Fruit fly (Drosophila melanogaster) whole organism, embryonic: Measurements from ENCODE around the gene mthl9.

Experiments used
- Bgb ChIP-seq: fragments of 200-800 bp; sonication (Bioruptor generic); IDR thresholded peaks from 2 replicates; pipeline ENCODE4 v1.3.6; 2022; ENCODE audit warnings: missing biosample characterization, missing genetic modification characterization; ENCODE audit not compliant: partially characterized antibody
- Blimp-1 ChIP-seq: fragments of 200-800 bp; sonication (Bioruptor generic); optimal IDR thresholded peaks from 3 replicates; lab custom pipeline; 2018; ENCODE audit warnings: missing biosample characterization, missing genetic modification characterization, mild to moderate bottlenecking, moderate library complexity, missing genetic modification reagents
- CG10366 ChIP-seq: fragments of 200-800 bp; sonication (Bioruptor generic); IDR thresholded peaks from 2 replicates; pipeline ENCODE4 v1.3.6; 2022; ENCODE audit warnings: missing biosample characterization, missing genetic modification characterization
- CG10654 ChIP-seq: fragments of 200-800 bp; sonication (Bioruptor generic); optimal IDR thresholded peaks from 2 replicates; lab custom pipeline; 2016; ENCODE audit warnings: missing biosample characterization, missing genetic modification characterization
- CG11723 ChIP-seq: fragments of 200-800 bp; sonication (Bioruptor generic); optimal IDR thresholded peaks from 2 replicates; lab custom pipeline; 2017; ENCODE audit warnings: missing biosample characterization, mild to moderate bottlenecking, missing genetic modification characterization
- CG14710 ChIP-seq: fragments of 200-800 bp; sonication (Bioruptor generic); optimal IDR thresholded peaks from 3 replicates; lab custom pipeline; 2019; ENCODE audit warnings: missing biosample characterization, mild to moderate bottlenecking, missing genetic modification characterization, moderate library complexity
- CG15011 ChIP-seq: fragments of 200-800 bp; sonication (Bioruptor generic); optimal IDR thresholded peaks from 3 replicates; lab custom pipeline; 2018; ENCODE audit warnings: missing biosample characterization, mild to moderate bottlenecking, missing genetic modification characterization
- CG15479 ChIP-seq: fragments of 200-800 bp; sonication (Bioruptor generic); optimal IDR thresholded peaks from 3 replicates; lab custom pipeline; 2019; ENCODE audit warnings: missing biosample characterization, mild to moderate bottlenecking, missing genetic modification characterization, moderate library complexity
- CG16815 ChIP-seq: fragments of 200-800 bp; sonication (Bioruptor generic); optimal IDR thresholded peaks from 3 replicates; lab custom pipeline; 2017; ENCODE audit warnings: missing biosample characterization, mild to moderate bottlenecking, missing genetic modification characterization
- CG17829 ChIP-seq: fragments of 200-800 bp; optimal IDR thresholded peaks from 2 replicates; lab custom pipeline; 2019; ENCODE audit warnings: missing biosample characterization, mild to moderate bottlenecking, missing genetic modification characterization, moderate library complexity
- CG2202 ChIP-seq: fragments of 200-800 bp; sonication (Bioruptor generic); optimal IDR thresholded peaks from 2 replicates; lab custom pipeline; 2018; ENCODE audit warnings: missing biosample characterization, mild to moderate bottlenecking, missing genetic modification characterization
- CG3163 ChIP-seq: fragments of 200-800 bp; sonication (Bioruptor generic); optimal IDR thresholded peaks from 3 replicates; lab custom pipeline; 2016; ENCODE audit warnings: missing biosample characterization, missing genetic modification characterization
- CG32532 ChIP-seq: fragments of 200-800 bp; sonication (Bioruptor generic); IDR thresholded peaks from 2 replicates; pipeline ENCODE4 v1.3.6; 2022; ENCODE audit warnings: missing biosample characterization, missing genetic modification characterization
- CG3838 ChIP-seq: fragments of 200-800 bp; sonication (Bioruptor generic); optimal IDR thresholded peaks from 3 replicates; lab custom pipeline; 2016; ENCODE audit warnings: missing biosample characterization, missing genetic modification characterization
- CG3995 ChIP-seq: fragments of 200-800 bp; sonication (Bioruptor generic); optimal IDR thresholded peaks from 3 replicates; lab custom pipeline; 2016; ENCODE audit warnings: missing biosample characterization, missing genetic modification characterization
- CG4820 ChIP-seq: fragments of 200-800 bp; sonication (Bioruptor generic); optimal IDR thresholded peaks from 3 replicates; lab custom pipeline; 2016; ENCODE audit warnings: missing biosample characterization, missing genetic modification characterization
- CG6683 ChIP-seq: fragments of 200-800 bp; sonication (Bioruptor generic); optimal IDR thresholded peaks from 2 replicates; lab custom pipeline; 2017; ENCODE audit warnings: missing biosample characterization, mild to moderate bottlenecking, missing genetic modification characterization, missing genetic modification reagents
- CG6813 ChIP-seq: fragments of 200-800 bp; sonication (Bioruptor generic); optimal IDR thresholded peaks from 2 replicates; lab custom pipeline; 2017; ENCODE audit warnings: missing biosample characterization, missing genetic modification characterization, mild to moderate bottlenecking, moderate library complexity, missing genetic modification reagents
- CG7357 ChIP-seq: fragments of 200-800 bp; sonication (Bioruptor generic); IDR thresholded peaks from 3 replicates; pipeline ENCODE4 v1.3.6; 2022; ENCODE audit warnings: missing biosample characterization, missing genetic modification characterization
- D19A ChIP-seq: fragments of 200-800 bp; optimal IDR thresholded peaks from 3 replicates; lab custom pipeline; 2019; ENCODE audit warnings: missing biosample characterization, mild to moderate bottlenecking, missing genetic modification characterization, moderate library complexity
- Deaf1 ChIP-seq: fragments of 200-800 bp; optimal IDR thresholded peaks from 3 replicates; lab custom pipeline; 2019; ENCODE audit warnings: missing biosample characterization, mild to moderate bottlenecking, missing genetic modification characterization, moderate library complexity
- Ets97D ChIP-seq: fragments of 200-800 bp; sonication (Bioruptor generic); optimal IDR thresholded peaks from 3 replicates; lab custom pipeline; 2016; ENCODE audit warnings: missing biosample characterization, missing genetic modification characterization
- Hr78 ChIP-seq, 2 experiments: fragments of 200-800 bp in 1 of 2; fragments of >200 bp in 1 of 2; sonication (Bioruptor generic) in 1 of 2; optimal IDR thresholded peaks; 2 replicates each; lab custom pipeline; 2017 to 2019; ENCODE audit warnings: missing biosample characterization in 2 of 2, missing genetic modification characterization in 2 of 2, mild to moderate bottlenecking in 1 of 2, moderate library complexity in 1 of 2
- Max ChIP-seq: fragments of 200-800 bp; sonication (Bioruptor generic); optimal IDR thresholded peaks from 2 replicates; lab custom pipeline; 2016; ENCODE audit warnings: missing biosample characterization, mild to moderate bottlenecking, missing genetic modification characterization
- Mes4 ChIP-seq: fragments of 200-800 bp; sonication (Bioruptor generic); optimal IDR thresholded peaks from 2 replicates; lab custom pipeline; 2016; ENCODE audit warnings: missing biosample characterization, missing genetic modification characterization
- Nf-YB ChIP-seq: fragments of 200-800 bp; sonication (Bioruptor generic); optimal IDR thresholded peaks from 3 replicates; lab custom pipeline; 2019; ENCODE audit warnings: missing biosample characterization, mild to moderate bottlenecking, missing genetic modification characterization, moderate library complexity
- Opbp ChIP-seq: fragments of 200-800 bp; sonication (Bioruptor generic); IDR thresholded peaks from 3 replicates; pipeline ENCODE4 v1.3.6; 2022; ENCODE audit warnings: missing biosample characterization, missing genetic modification characterization; ENCODE audit not compliant: partially characterized antibody
- Pdp1 ChIP-seq, 2 experiments: fragments of 200-800 bp; sonication (Bioruptor generic); optimal IDR thresholded peaks; 3 replicates each; lab custom pipeline; 2016; ENCODE audit warnings: missing biosample characterization in 2 of 2, missing genetic modification characterization in 2 of 2, mild to moderate bottlenecking in 1 of 2, moderate library complexity in 1 of 2
- ato ChIP-seq: fragments of 200-800 bp; sonication (Bioruptor generic); IDR thresholded peaks from 2 replicates; pipeline ENCODE4 v1.3.6; 2022; ENCODE audit warnings: missing biosample characterization, missing genetic modification characterization; ENCODE audit not compliant: partially characterized antibody
- bbx ChIP-seq: fragments of 200-800 bp; sonication (Bioruptor generic); IDR thresholded peaks from 2 replicates; pipeline ENCODE4 v1.3.6; 2022; ENCODE audit warnings: missing biosample characterization, missing genetic modification characterization; ENCODE audit not compliant: partially characterized antibody
- bigmax ChIP-seq: fragments of 200-800 bp; sonication (Bioruptor generic); optimal IDR thresholded peaks from 2 replicates; lab custom pipeline; 2018; ENCODE audit warnings: missing biosample characterization, mild to moderate bottlenecking, missing genetic modification characterization
- cato ChIP-seq: fragments of 200-800 bp; sonication (Bioruptor generic); optimal IDR thresholded peaks from 2 replicates; lab custom pipeline; 2016; ENCODE audit warnings: missing biosample characterization, missing genetic modification characterization, borderline replicate concordance
- chm ChIP-seq: fragments of 200-800 bp; sonication (Bioruptor generic); IDR thresholded peaks from 2 replicates; pipeline ENCODE4 v1.3.6; 2022; ENCODE audit warnings: missing biosample characterization, missing genetic modification characterization
- chn ChIP-seq: fragments of 200-800 bp; sonication (Bioruptor generic); optimal IDR thresholded peaks from 2 replicates; lab custom pipeline; 2016; ENCODE audit warnings: missing biosample characterization, missing genetic modification characterization
- dan ChIP-seq: fragments of 200-800 bp; sonication (Bioruptor generic); IDR thresholded peaks from 2 replicates; pipeline ENCODE4 v1.3.6; 2022; ENCODE audit warnings: missing biosample characterization, missing genetic modification characterization
- dysf ChIP-seq: fragments of 200-800 bp; sonication (Bioruptor generic); IDR thresholded peaks from 3 replicates; pipeline ENCODE4 v1.3.6; 2022; ENCODE audit warnings: missing biosample characterization, missing genetic modification characterization
- ftz-f1 ChIP-seq: fragments of 200-800 bp; sonication (Bioruptor generic); optimal IDR thresholded peaks from 2 replicates; lab custom pipeline; 2016; ENCODE audit warnings: missing biosample characterization, missing genetic modification characterization
- gcm ChIP-seq: fragments of 200-800 bp; sonication (Bioruptor generic); optimal IDR thresholded peaks from 2 replicates; lab custom pipeline; 2019; ENCODE audit warnings: missing biosample characterization, mild to moderate bottlenecking, missing genetic modification characterization, moderate library complexity
- hth ChIP-seq: fragments of >200 bp; optimal IDR thresholded peaks from 2 replicates; lab custom pipeline; 2017; ENCODE audit warnings: inconsistent platforms
- ind ChIP-seq: fragments of 200-800 bp; sonication (Bioruptor generic); optimal IDR thresholded peaks from 3 replicates; lab custom pipeline; 2016; ENCODE audit warnings: missing biosample characterization, missing genetic modification characterization
- kni ChIP-seq: fragments of 200-800 bp; sonication (Bioruptor generic); optimal IDR thresholded peaks from 3 replicates; lab custom pipeline; 2017; ENCODE audit warnings: mild to moderate bottlenecking, missing biosample characterization, missing genetic modification reagents, missing genetic modification characterization
- nerfin-1 ChIP-seq: fragments of 200-800 bp; sonication (Bioruptor generic); optimal IDR thresholded peaks from 3 replicates; lab custom pipeline; 2019; ENCODE audit warnings: missing biosample characterization, mild to moderate bottlenecking, missing genetic modification characterization, moderate library complexity
- ro ChIP-seq: fragments of 200-800 bp; sonication (Bioruptor generic); IDR thresholded peaks from 2 replicates; pipeline ENCODE4 v1.3.6; 2022; ENCODE audit warnings: missing biosample characterization, missing genetic modification characterization
- sna ChIP-seq: fragments of 200-800 bp; sonication (Bioruptor generic); IDR thresholded peaks from 2 replicates; pipeline ENCODE4 v1.3.6; 2022; ENCODE audit warnings: missing biosample characterization, missing genetic modification characterization; ENCODE audit not compliant: partially characterized antibody
- sqz ChIP-seq: fragments of 200-800 bp; sonication (Bioruptor generic); optimal IDR thresholded peaks from 3 replicates; lab custom pipeline; 2018; ENCODE audit warnings: missing biosample characterization, mild to moderate bottlenecking, missing genetic modification characterization
- sug ChIP-seq: fragments of 200-800 bp; optimal IDR thresholded peaks from 2 replicates; lab custom pipeline; 2019; ENCODE audit warnings: missing biosample characterization, mild to moderate bottlenecking, missing genetic modification characterization, moderate library complexity
- tgo ChIP-seq: fragments of 200-800 bp; sonication (Bioruptor generic); IDR thresholded peaks from 3 replicates; pipeline ENCODE4 v1.3.6; 2022; ENCODE audit warnings: missing biosample characterization, missing genetic modification characterization
- trh ChIP-seq: fragments of 200-800 bp; sonication (Bioruptor generic); optimal IDR thresholded peaks from 2 replicates; lab custom pipeline; 2016; ENCODE audit warnings: missing biosample characterization, missing genetic modification characterization
- vnd ChIP-seq: fragments of 200-800 bp; sonication (Bioruptor generic); IDR thresholded peaks from 3 replicates; pipeline ENCODE4 v1.3.6; 2022; ENCODE audit warnings: missing biosample characterization, missing genetic modification characterization; ENCODE audit not compliant: partially characterized antibody
- wdn ChIP-seq: fragments of 200-800 bp; sonication (Bioruptor generic); IDR thresholded peaks from 2 replicates; pipeline ENCODE4 v1.3.6; 2022; ENCODE audit warnings: missing biosample characterization, missing genetic modification characterization

mthl9 gene

dm6 chr3L:291583-292145 is 40.4 kb downstream of the mthl9 start:
- TF ChIP-seq CG11723 (GFP tag; lab: Kevin White, UChicago) (no peak), dan (GFP tag; lab: Robert Waterston, UW) (no peak), CG15011 (GFP tag; lab: Kevin White, UChicago) (no peak), Hr78 (GFP tag; optimal IDR thresholded peaks at IDR 0.05; lab: Kevin White, UChicago) (peak in 1 of 2 experiments; percentile 100), D19A (tag; lab: Kevin White, UChicago) (no peak), CG4820 (GFP tag; lab: Kevin White, UChicago) (no peak), ro (GFP tag; lab: Robert Waterston, UW) (no peak), ato (no peak), bbx (GFP tag; lab: Robert Waterston, UW) (0 out of 2 replicates have a peak, but pooled peaks have one; percentile 16), CG2202 (no peak), vnd (GFP tag; lab: Robert Waterston, UW) (no peak), CG10654 (GFP tag; lab: Kevin White, UChicago) (no peak), cato (no peak), Bgb (no peak), tgo (no peak), CG32532 (no peak), nerfin-1 (tag; lab: Kevin White, UChicago) (no peak), Mes4 (no peak), sna (no peak), CG17829 (tag; lab: Kevin White, UChicago) (no peak), CG6683 (no peak), bigmax (GFP tag; lab: Kevin White, UChicago) (no peak), Opbp (GFP tag; lab: Robert Waterston, UW) (no peak), Deaf1 (tag; lab: Kevin White, UChicago) (peak; percentile 53), kni (no peak), Ets97D (no peak), CG10366 (GFP tag; lab: Robert Waterston, UW) (no peak), Pdp1 (GFP tag; optimal IDR thresholded peaks at IDR 0.05; lab: Kevin White, UChicago) (peak in 1 of 2 experiments; percentile 100), ind (GFP tag; lab: Kevin White, UChicago) (no peak), CG16815 (GFP tag; lab: Kevin White, UChicago) (no peak), Max (GFP tag; lab: Kevin White, UChicago) (no peak), gcm (GFP tag; lab: Kevin White, UChicago) (no peak), CG7357 (GFP tag; lab: Robert Waterston, UW) (no peak), Nf-YB (GFP tag; lab: Kevin White, UChicago) (no peak), CG15479 (GFP tag; lab: Kevin White, UChicago) (peak; percentile 72), chn (GFP tag; lab: Kevin White, UChicago) (no peak), CG14710 (no peak), chm (GFP tag; lab: Robert Waterston, UW) (no peak), CG3838 (GFP tag; lab: Kevin White, UChicago) (no peak), sqz (GFP tag; lab: Kevin White, UChicago) (no peak), Blimp-1 (no peak), ftz-f1 (GFP tag; lab: Kevin White, UChicago) (no peak), CG3995 (GFP tag; lab: Kevin White, UChicago) (no peak), dysf (GFP tag; lab: Robert Waterston, UW) (no peak), CG6813 (GFP tag; lab: Kevin White, UChicago) (no peak), hth (lab: Kevin White, UChicago) (no peak), sug (tag; lab: Kevin White, UChicago) (no peak), CG3163 (GFP tag; lab: Kevin White, UChicago) (no peak), wdn (GFP tag; lab: Robert Waterston, UW) (no peak), trh (GFP tag; lab: Kevin White, UChicago) (no peak)
